Comparison of ENCODE assay signal across 1 fruit fly cellular context in genomic region chrX:8636114-8636929, dm6.
TF ChIP-seq lines count a peak whose summit lies in the region.

No protein-coding gene starts in this region.

TF ChIP-seq in whole organism, embryonic, 481 proteins besides CTCF, POLR2A, EP300 and RAD21 (continued from another document):
- TF ChIP-seq CG2712 (tag; optimal IDR thresholded peaks at IDR 0.05; lab: Kevin White, UChicago), result peak; percentile 39
- peak; percentile 50 for TF ChIP-seq dmrt11E (tag; optimal IDR thresholded peaks at IDR 0.05; lab: Kevin White, UChicago)
- TF ChIP-seq CG10321 (GFP tag; IDR thresholded peaks at IDR 0.05; lab: Robert Waterston, UW), result peak; percentile 58; the same call in 1 of the 2 replicates
- peak; percentile 29 for TF ChIP-seq Kr (GFP tag; optimal IDR thresholded peaks at IDR 0.05; lab: Kevin White, UChicago)
- TF ChIP-seq CoRest (tag; optimal IDR thresholded peaks at IDR 0.05; lab: Kevin White, UChicago), result peak; percentile 1
- peak; percentile 20 for TF ChIP-seq CG15696 (tag; optimal IDR thresholded peaks at IDR 0.05; lab: Kevin White, UChicago)
- TF ChIP-seq zf30C (GFP tag; optimal IDR thresholded peaks at IDR 0.05; lab: Kevin White, UChicago), result peak; percentile 61
- peak; percentile 39 for TF ChIP-seq CG18262 (tag; optimal IDR thresholded peaks at IDR 0.05; lab: Kevin White, UChicago)
- no peak for TF ChIP-seq usp (GFP tag; optimal IDR thresholded peaks at IDR 0.05; lab: Kevin White, UChicago)
